Worm (Caenorhabditis elegans) whole organism, L1 larva: Measurements from ENCODE around the gene Y7A5A.20.
A peak's percentile ranks its signal among the peaks of the same experiment; 100 is the strongest.

ENCODE experiments used
- C04F5.9 ChIP-seq: sonication (generic microtip); optimal IDR thresholded peaks from 2 replicates; lab custom pipeline; 2016; ENCODE audit warnings: missing genetic modification characterization, missing compliant biosample characterization
- Y116A8C.19 ChIP-seq: sonication (generic microtip); optimal IDR thresholded peaks from 2 replicates; lab custom pipeline; 2016; ENCODE audit warnings: missing compliant biosample characterization, missing genetic modification characterization, borderline replicate concordance
- aha-1 ChIP-seq: fragments of 150-350 bp; optimal IDR thresholded peaks from 2 replicates; lab custom pipeline; 2014; ENCODE audit warnings: missing biosample characterization, missing genetic modification characterization
- alr-1 ChIP-seq: fragments of 200-800 bp; sonication (Bioruptor generic); optimal IDR thresholded peaks from 2 replicates; lab custom pipeline; 2018; ENCODE audit warnings: borderline replicate concordance, mild to moderate bottlenecking, missing genetic modification characterization, missing compliant biosample characterization
- blmp-1 ChIP-seq: fragments of 150-350 bp; optimal IDR thresholded peaks from 2 replicates; lab custom pipeline; 2014; ENCODE audit warnings: missing biosample characterization, missing genetic modification characterization
- ceh-63 ChIP-seq: fragments of 200-800 bp; sonication (Bioruptor generic); optimal IDR thresholded peaks from 2 replicates; lab custom pipeline; 2018; ENCODE audit warnings: mild to moderate bottlenecking, missing genetic modification characterization, missing compliant biosample characterization
- ceh-8 ChIP-seq: fragments of 200-800 bp; sonication (Bioruptor generic); optimal IDR thresholded peaks from 2 replicates; lab custom pipeline; 2018; ENCODE audit warnings: mild to moderate bottlenecking, missing genetic modification characterization, moderate library complexity, missing compliant biosample characterization
- ces-1 ChIP-seq: fragments of 150-350 bp; optimal IDR thresholded peaks from 2 replicates; lab custom pipeline; 2014; ENCODE audit warnings: missing biosample characterization, missing genetic modification reagents, missing genetic modification characterization
- dpl-1 ChIP-seq, 3 experiments: fragments of 150-350 bp in 2 of 3; sonication (generic microtip) in 1 of 3; optimal IDR thresholded peaks; 2 replicates each; lab custom pipeline; 2014 to 2017; ENCODE audit warnings: missing biosample characterization in 3 of 3, missing genetic modification characterization in 3 of 3, missing genetic modification reagents in 3 of 3
- efl-3 ChIP-seq: fragments of 200-800 bp; sonication (Bioruptor generic); optimal IDR thresholded peaks from 2 replicates; lab custom pipeline; 2018; ENCODE audit warnings: mild to moderate bottlenecking, missing genetic modification characterization, missing compliant biosample characterization
- egl-13 ChIP-seq: sonication (generic microtip); optimal IDR thresholded peaks from 2 replicates; lab custom pipeline; 2016; ENCODE audit warnings: missing genotype, missing genetic modification reagents, missing genetic modification characterization, missing compliant biosample characterization
- egl-27 ChIP-seq, 2 experiments: fragments of 150-350 bp in 1 of 2; sonication (generic microtip); optimal IDR thresholded peaks; 3 replicates each; lab custom pipeline; 2017 to 2018; ENCODE audit warnings: missing biosample characterization in 2 of 2, missing genetic modification characterization in 2 of 2, missing genetic modification reagents in 2 of 2
- elt-3 ChIP-seq, 6 experiments: fragments of 150-350 bp in 1 of 6; sonication (generic microtip); optimal IDR thresholded peaks; 2 replicates each; lab custom pipeline; 2017 to 2018; ENCODE audit warnings: missing biosample characterization in 6 of 6, missing genetic modification characterization in 6 of 6, inconsistent platforms in 1 of 6
- fkh-10 ChIP-seq: sonication (generic microtip); optimal IDR thresholded peaks from 2 replicates; lab custom pipeline; 2017; ENCODE audit warnings: missing biosample characterization, missing genetic modification reagents, missing genetic modification characterization
- grh-1 ChIP-seq: fragments of 200-800 bp; sonication (Bioruptor generic); IDR thresholded peaks from 2 replicates; pipeline ENCODE4 v1.3.6; 2022; ENCODE audit warnings: missing genetic modification reagents, missing genetic modification characterization, missing compliant biosample characterization
- hlh-17 ChIP-seq: fragments of 200-800 bp; sonication (Bioruptor generic); optimal IDR thresholded peaks from 2 replicates; lab custom pipeline; 2018; ENCODE audit warnings: missing genetic modification characterization, mild to moderate bottlenecking, missing compliant biosample characterization, moderate library complexity, borderline replicate concordance
- hlh-4 ChIP-seq: sonication (generic microtip); optimal IDR thresholded peaks from 2 replicates; lab custom pipeline; 2016; ENCODE audit warnings: mild to moderate bottlenecking, missing genetic modification characterization, missing compliant biosample characterization
- hpl-2 ChIP-seq: fragments of 150-350 bp; optimal IDR thresholded peaks from 2 replicates; lab custom pipeline; 2014; ENCODE audit warnings: missing biosample characterization, missing genetic modification reagents, missing genetic modification characterization
- irx-1 ChIP-seq: sonication (generic microtip); optimal IDR thresholded peaks from 2 replicates; lab custom pipeline; 2016; ENCODE audit warnings: missing genetic modification characterization, missing compliant biosample characterization
- jun-1 ChIP-seq: fragments of 150-350 bp; optimal IDR thresholded peaks from 2 replicates; lab custom pipeline; 2014; ENCODE audit warnings: missing biosample characterization, missing genetic modification reagents, missing genetic modification characterization
- lin-15B ChIP-seq: fragments of 150-350 bp; sonication (generic microtip); optimal IDR thresholded peaks from 3 replicates; lab custom pipeline; 2014; ENCODE audit warnings: missing biosample characterization, missing genetic modification characterization
- lir-3 ChIP-seq: sonication (generic microtip); optimal IDR thresholded peaks from 2 replicates; lab custom pipeline; 2016; ENCODE audit warnings: mild to moderate bottlenecking, missing genetic modification characterization, moderate library complexity, missing compliant biosample characterization; ENCODE audit not compliant: poor library complexity
- mef-2 ChIP-seq: fragments of 150-350 bp; optimal IDR thresholded peaks from 2 replicates; lab custom pipeline; 2014; ENCODE audit warnings: missing biosample characterization, missing genetic modification characterization
- nhr-11 ChIP-seq: fragments of 150-350 bp; optimal IDR thresholded peaks from 2 replicates; lab custom pipeline; 2014; ENCODE audit warnings: missing biosample characterization, missing genetic modification characterization
- nhr-12 ChIP-seq: sonication (generic microtip); optimal IDR thresholded peaks from 2 replicates; lab custom pipeline; 2017; ENCODE audit warnings: missing biosample characterization, missing genetic modification characterization
- nhr-20 ChIP-seq: sonication (generic microtip); optimal IDR thresholded peaks from 2 replicates; lab custom pipeline; 2016; ENCODE audit warnings: mild to moderate bottlenecking, missing genetic modification characterization, missing compliant biosample characterization
- nhr-77 ChIP-seq: fragments of 150-350 bp; optimal IDR thresholded peaks from 2 replicates; lab custom pipeline; 2014; ENCODE audit warnings: missing biosample characterization, missing genetic modification characterization
- nhr-90 ChIP-seq: sonication (generic microtip); optimal IDR thresholded peaks from 2 replicates; lab custom pipeline; 2016; ENCODE audit warnings: mild to moderate bottlenecking, missing genetic modification characterization, missing compliant biosample characterization; ENCODE audit not compliant: poor library complexity
- pag-3 ChIP-seq: sonication (generic microtip); optimal IDR thresholded peaks from 2 replicates; lab custom pipeline; 2017; ENCODE audit warnings: missing genetic modification characterization, mild to moderate bottlenecking, missing compliant biosample characterization, antibody characterized with exemption, borderline replicate concordance; ENCODE audit not compliant: insufficient read depth
- pax-3 ChIP-seq: fragments of 200-800 bp; sonication (Bioruptor generic); optimal IDR thresholded peaks from 2 replicates; lab custom pipeline; 2018; ENCODE audit warnings: mild to moderate bottlenecking, missing genetic modification characterization, moderate library complexity, missing compliant biosample characterization
- rnt-1 ChIP-seq: sonication (generic microtip); optimal IDR thresholded peaks from 2 replicates; lab custom pipeline; 2016; ENCODE audit warnings: mild to moderate bottlenecking, missing genetic modification characterization, moderate library complexity, missing compliant biosample characterization
- skn-1 ChIP-seq: fragments of 150-350 bp; optimal IDR thresholded peaks from 2 replicates; lab custom pipeline; 2014; ENCODE audit warnings: missing biosample characterization, missing genetic modification characterization
- snpc-4 ChIP-seq: fragments of 150-350 bp; optimal IDR thresholded peaks from 2 replicates; lab custom pipeline; 2014; ENCODE audit warnings: missing biosample characterization, missing genetic modification characterization
- sptf-1 ChIP-seq: fragments of 150-350 bp; optimal IDR thresholded peaks from 2 replicates; lab custom pipeline; 2014; ENCODE audit warnings: missing biosample characterization, missing genetic modification characterization
- tbx-2 ChIP-seq: sonication (generic microtip); optimal IDR thresholded peaks from 2 replicates; lab custom pipeline; 2016; ENCODE audit warnings: missing genetic modification characterization, missing compliant biosample characterization
- unc-130 ChIP-seq: fragments of 150-350 bp; optimal IDR thresholded peaks from 2 replicates; lab custom pipeline; 2017; ENCODE audit warnings: missing biosample characterization, missing genetic modification characterization, inconsistent platforms
- unc-30 ChIP-seq: sonication (generic microtip); optimal IDR thresholded peaks from 2 replicates; lab custom pipeline; 2017; ENCODE audit warnings: missing biosample characterization, missing genetic modification characterization
- unc-98 ChIP-seq: fragments of 200-800 bp; sonication (Bioruptor generic); IDR thresholded peaks from 2 replicates; pipeline ENCODE4 v1.3.6; 2022; ENCODE audit warnings: missing genetic modification characterization, missing compliant biosample characterization
- vab-15 ChIP-seq: sonication (generic microtip); optimal IDR thresholded peaks from 2 replicates; lab custom pipeline; 2017; ENCODE audit warnings: missing genotype, mild to moderate bottlenecking, missing genetic modification characterization, missing compliant biosample characterization
- zag-1 ChIP-seq: fragments of 150-350 bp; optimal IDR thresholded peaks from 2 replicates; lab custom pipeline; 2014; ENCODE audit warnings: missing biosample characterization, missing genetic modification characterization
- zip-4 ChIP-seq: fragments of 200-800 bp; sonication (Bioruptor generic); optimal IDR thresholded peaks from 2 replicates; lab custom pipeline; 2018; ENCODE audit warnings: mild to moderate bottlenecking, missing genetic modification characterization, moderate library complexity, missing compliant biosample characterization
- ztf-11 ChIP-seq, 2 experiments: sonication (generic microtip); optimal IDR thresholded peaks; 2 replicates each; lab custom pipeline; 2016 to 2017; ENCODE audit warnings: missing genetic modification characterization in 2 of 2, missing biosample characterization in 1 of 2, missing compliant biosample characterization in 1 of 2

Y7A5A.20 gene

DNA sequence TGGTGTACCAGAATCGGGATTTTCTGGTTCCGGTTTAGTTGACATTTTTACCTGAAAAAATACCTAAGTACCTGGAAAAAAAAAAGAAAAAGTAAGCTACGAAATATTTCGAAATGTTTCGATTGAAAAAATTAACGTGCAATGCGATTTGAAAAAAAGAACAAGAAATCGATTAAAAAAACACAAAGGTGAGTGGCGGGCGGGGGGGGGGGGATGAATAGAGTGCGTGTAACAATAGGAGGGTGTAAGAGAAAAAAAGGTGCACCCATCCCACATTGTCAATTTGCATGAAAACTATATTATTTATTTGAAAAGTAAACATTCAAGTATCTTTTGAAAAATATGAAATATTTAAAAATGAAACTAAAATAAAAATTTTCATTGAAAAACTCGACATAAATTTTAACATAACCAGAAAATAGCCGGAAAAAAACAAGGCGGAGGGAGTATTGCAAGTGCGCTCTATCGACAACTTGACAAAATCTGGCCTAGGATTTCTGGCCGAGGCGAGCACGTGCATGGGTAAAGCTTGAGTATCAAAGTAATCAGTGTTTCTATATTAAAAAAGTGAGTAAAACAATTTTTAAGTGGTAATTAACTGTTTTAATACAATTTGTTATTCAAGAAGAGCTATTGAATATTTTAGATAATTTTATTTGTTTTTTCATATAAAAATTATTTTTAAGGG is 37.9 kb downstream of the Y7A5A.20 start, which contains the start of the genes csb-1 and F53H4.4 (continued):
- TF ChIP-seq pax-3 (tag; lab: Kevin White, UChicago) (no peak), dpl-1 (GFP tag; optimal IDR thresholded peaks at IDR 0.05; lab: Kevin White, UChicago) (peak; percentile 52 to 73 (median 59)), unc-98 (GFP tag; lab: Robert Waterston, UW) (0 out of 2 replicates have a peak, but pooled peaks have one; percentile 34), grh-1 (GFP tag; lab: Robert Waterston, UW) (no peak), egl-27 (tag; optimal IDR thresholded peaks at IDR 0.05; lab: Kevin White, UChicago) (no peak), ztf-11 (tag; optimal IDR thresholded peaks at IDR 0.05; lab: Kevin White, UChicago) (peak in 1 of 2 experiments; percentile 42), rnt-1 (peak; percentile 88), snpc-4 (peak; percentile 47), Y116A8C.19 (tag; lab: Kevin White, UChicago) (no peak), unc-30 (no peak), hpl-2 (GFP tag; lab: Kevin White, UChicago) (no peak), aha-1 (tag; lab: Kevin White, UChicago) (no peak), nhr-90 (tag; lab: Kevin White, UChicago) (peak; percentile 77), irx-1 (tag; lab: Kevin White, UChicago) (peak; percentile 46), sptf-1 (tag; lab: Kevin White, UChicago) (no peak), fkh-10 (GFP tag; lab: Kevin White, UChicago) (peak; percentile 38), hlh-4 (tag; lab: Kevin White, UChicago) (no peak), ceh-8 (GFP tag; lab: Kevin White, UChicago) (no peak), nhr-77 (tag; lab: Kevin White, UChicago) (peak; percentile 55), nhr-11 (tag; lab: Kevin White, UChicago) (no peak), elt-3 (tag; optimal IDR thresholded peaks at IDR 0.05; lab: Kevin White, UChicago) (peak in 1 of 6 experiments; percentile 49), hlh-17 (GFP tag; lab: Kevin White, UChicago) (no peak), lir-3 (tag; lab: Kevin White, UChicago) (peak; percentile 80), nhr-12 (tag; lab: Kevin White, UChicago) (no peak), C04F5.9 (no peak), lin-15B (tag; lab: Kevin White, UChicago) (peak; percentile 79), efl-3 (GFP tag; lab: Kevin White, UChicago) (no peak), vab-15 (no peak), tbx-2 (tag; lab: Kevin White, UChicago) (peak; percentile 75), mef-2 (tag; lab: Kevin White, UChicago) (no peak), ceh-63 (GFP tag; lab: Kevin White, UChicago) (no peak), unc-130 (tag; lab: Kevin White, UChicago) (peak; percentile 78), egl-13 (tag; lab: Kevin White, UChicago) (peak; percentile 59), ces-1 (no peak), pag-3 (tag; lab: Kevin White, UChicago) (peak; percentile 54), zag-1 (tag; lab: Kevin White, UChicago) (no peak), zip-4 (no peak), skn-1 (tag; lab: Kevin White, UChicago) (peak; percentile 58), nhr-20 (tag; lab: Kevin White, UChicago) (peak; percentile 80)

- no peak for TF ChIP-seq alr-1
- no peak for TF ChIP-seq jun-1 (tag; lab: Kevin White, UChicago)
- peak; percentile 12 for TF ChIP-seq blmp-1
Observed at ce11 chrX:15869589-15869988, 41.4 kb downstream of the Y7A5A.20 start.
